Worm (Caenorhabditis elegans): ENCODE results near the gene sma-2.

ce11 chrIII:8772428-8773027, 23.0 kb downstream of the sma-2 start:
- TF ChIP-seq W03F9.2 (tag; optimal IDR thresholded peaks at IDR 0.05) = no peak
- no peak for TF ChIP-seq dao-5 (tag; optimal IDR thresholded peaks at IDR 0.05)
- no peak for TF ChIP-seq him-1 (tag; optimal IDR thresholded peaks at IDR 0.05)
